Worm (Caenorhabditis elegans) whole organism, L1 larva: ENCODE results near the gene F59A7.2.
A peak's percentile ranks its signal among the peaks of the same experiment; 100 is the strongest.

ENCODE experiments used
- C04F5.9 ChIP-seq: sonication (generic microtip); optimal IDR thresholded peaks from 2 replicates; lab custom pipeline; 2016; ENCODE audit warnings: missing genetic modification characterization, missing compliant biosample characterization
- F16B12.6 ChIP-seq: fragments of 150-350 bp; optimal IDR thresholded peaks from 2 replicates; lab custom pipeline; 2014; ENCODE audit warnings: missing biosample characterization, missing genetic modification characterization
- alr-1 ChIP-seq: fragments of 200-800 bp; sonication (Bioruptor generic); optimal IDR thresholded peaks from 2 replicates; lab custom pipeline; 2018; ENCODE audit warnings: borderline replicate concordance, mild to moderate bottlenecking, missing genetic modification characterization, missing compliant biosample characterization
- aly-2 ChIP-seq: fragments of 150-350 bp; optimal IDR thresholded peaks from 2 replicates; lab custom pipeline; 2014; ENCODE audit warnings: missing biosample characterization, missing genetic modification characterization
- ama-1 ChIP-seq: fragments of 150-350 bp; optimal IDR thresholded peaks from 2 replicates; lab custom pipeline; 2014
- ceh-88 ChIP-seq: fragments of 200-800 bp; sonication (Bioruptor generic); IDR thresholded peaks from 2 replicates; pipeline ENCODE4 v1.3.6; 2022; ENCODE audit warnings: missing genetic modification characterization, missing compliant biosample characterization
- dsc-1 ChIP-seq: sonication (generic microtip); optimal IDR thresholded peaks from 2 replicates; lab custom pipeline; 2016; ENCODE audit warnings: mild to moderate bottlenecking, missing genetic modification characterization, missing compliant biosample characterization
- efl-1 ChIP-seq, 4 experiments: fragments of 150-350 bp; optimal IDR thresholded peaks in 3 of 4; peaks in 1 of 4; 1 replicate in 1 of 4; 2 replicates in 3 of 4; lab custom pipeline; 2014; ENCODE audit warnings: missing biosample characterization in 2 of 4, missing genetic modification characterization in 2 of 4, missing genetic modification reagents in 2 of 4
- egl-27 ChIP-seq, 2 experiments: fragments of 150-350 bp in 1 of 2; sonication (generic microtip); optimal IDR thresholded peaks; 3 replicates each; lab custom pipeline; 2017 to 2018; ENCODE audit warnings: missing biosample characterization in 2 of 2, missing genetic modification characterization in 2 of 2, missing genetic modification reagents in 2 of 2
- elt-2 ChIP-seq: sonication (generic microtip); optimal IDR thresholded peaks from 2 replicates; lab custom pipeline; 2016; ENCODE audit warnings: missing genetic modification characterization, mild to moderate bottlenecking, inconsistent platforms, missing compliant biosample characterization, missing genetic modification reagents
- elt-3 ChIP-seq, 6 experiments: fragments of 150-350 bp in 1 of 6; sonication (generic microtip); optimal IDR thresholded peaks; 2 replicates each; lab custom pipeline; 2017 to 2018; ENCODE audit warnings: missing biosample characterization in 6 of 6, missing genetic modification characterization in 6 of 6, inconsistent platforms in 1 of 6
- ets-5 ChIP-seq: fragments of 200-800 bp; sonication (Bioruptor generic); IDR thresholded peaks from 2 replicates; pipeline ENCODE4 v1.3.6; 2022; ENCODE audit warnings: missing genetic modification characterization, missing compliant biosample characterization
- fkh-10 ChIP-seq: sonication (generic microtip); optimal IDR thresholded peaks from 2 replicates; lab custom pipeline; 2017; ENCODE audit warnings: missing biosample characterization, missing genetic modification reagents, missing genetic modification characterization
- fkh-4 ChIP-seq: sonication (generic microtip); optimal IDR thresholded peaks from 2 replicates; lab custom pipeline; 2016; ENCODE audit warnings: missing compliant biosample characterization, missing genetic modification characterization, borderline replicate concordance
- fkh-8 ChIP-seq: sonication (generic microtip); optimal IDR thresholded peaks from 2 replicates; lab custom pipeline; 2016; ENCODE audit warnings: mild to moderate bottlenecking, missing genetic modification characterization, missing compliant biosample characterization
- fos-1 ChIP-seq: fragments of 150-350 bp; optimal IDR thresholded peaks from 2 replicates; lab custom pipeline; 2014; ENCODE audit warnings: missing biosample characterization, missing genetic modification characterization
- hpl-2 ChIP-seq: fragments of 150-350 bp; optimal IDR thresholded peaks from 2 replicates; lab custom pipeline; 2014; ENCODE audit warnings: missing biosample characterization, missing genetic modification reagents, missing genetic modification characterization
- isw-1 ChIP-seq: fragments of 200-800 bp; sonication (Bioruptor generic); IDR thresholded peaks from 2 replicates; pipeline ENCODE4 v1.3.6; 2022; ENCODE audit warnings: missing genetic modification characterization, missing compliant biosample characterization
- jun-1 ChIP-seq: fragments of 150-350 bp; optimal IDR thresholded peaks from 2 replicates; lab custom pipeline; 2014; ENCODE audit warnings: missing biosample characterization, missing genetic modification reagents, missing genetic modification characterization
- nhr-19 ChIP-seq: fragments of 200-800 bp; sonication (Bioruptor generic); conservative IDR thresholded peaks from 2 replicates; pipeline ENCODE4 v1.3.6; 2022; ENCODE audit warnings: missing genetic modification characterization, missing compliant biosample characterization
- nhr-20 ChIP-seq: sonication (generic microtip); optimal IDR thresholded peaks from 2 replicates; lab custom pipeline; 2016; ENCODE audit warnings: mild to moderate bottlenecking, missing genetic modification characterization, missing compliant biosample characterization
- nhr-47 ChIP-seq: sonication (generic microtip); optimal IDR thresholded peaks from 2 replicates; lab custom pipeline; 2016; ENCODE audit warnings: mild to moderate bottlenecking, missing genetic modification characterization, moderate library complexity, missing compliant biosample characterization
- nhr-71 ChIP-seq: sonication (generic microtip); optimal IDR thresholded peaks from 2 replicates; lab custom pipeline; 2016; ENCODE audit warnings: mild to moderate bottlenecking, missing genetic modification characterization, moderate library complexity, missing compliant biosample characterization
- nhr-77 ChIP-seq: fragments of 150-350 bp; optimal IDR thresholded peaks from 2 replicates; lab custom pipeline; 2014; ENCODE audit warnings: missing biosample characterization, missing genetic modification characterization
- nhr-90 ChIP-seq: sonication (generic microtip); optimal IDR thresholded peaks from 2 replicates; lab custom pipeline; 2016; ENCODE audit warnings: mild to moderate bottlenecking, missing genetic modification characterization, missing compliant biosample characterization; ENCODE audit not compliant: poor library complexity
- pag-3 ChIP-seq: sonication (generic microtip); optimal IDR thresholded peaks from 2 replicates; lab custom pipeline; 2017; ENCODE audit warnings: missing genetic modification characterization, mild to moderate bottlenecking, missing compliant biosample characterization, antibody characterized with exemption, borderline replicate concordance; ENCODE audit not compliant: insufficient read depth
- pqm-1 ChIP-seq: sonication (generic microtip); optimal IDR thresholded peaks from 3 replicates; lab custom pipeline; 2017; ENCODE audit warnings: missing biosample characterization, missing genetic modification characterization
- snpc-4 ChIP-seq: fragments of 150-350 bp; optimal IDR thresholded peaks from 2 replicates; lab custom pipeline; 2014; ENCODE audit warnings: missing biosample characterization, missing genetic modification characterization
- sptf-1 ChIP-seq: fragments of 150-350 bp; optimal IDR thresholded peaks from 2 replicates; lab custom pipeline; 2014; ENCODE audit warnings: missing biosample characterization, missing genetic modification characterization
- swsn-7 ChIP-seq: sonication (generic microtip); optimal IDR thresholded peaks from 2 replicates; lab custom pipeline; 2016; ENCODE audit warnings: missing genetic modification characterization, missing compliant biosample characterization
- tlp-1 ChIP-seq: fragments of 150-350 bp; optimal IDR thresholded peaks from 2 replicates; lab custom pipeline; 2014; ENCODE audit warnings: missing biosample characterization, missing genetic modification characterization
- unc-30 ChIP-seq: sonication (generic microtip); optimal IDR thresholded peaks from 2 replicates; lab custom pipeline; 2017; ENCODE audit warnings: missing biosample characterization, missing genetic modification characterization
- ztf-4 ChIP-seq: fragments of 150-350 bp; optimal IDR thresholded peaks from 2 replicates; lab custom pipeline; 2014; ENCODE audit warnings: missing biosample characterization, missing genetic modification characterization

Gene F59A7.2

ce11 chrV:1991381-1991780 is 24.9 kb downstream of the F59A7.2 start:
- no peak for TF ChIP-seq efl-1 (optimal IDR thresholded peaks at IDR 0.05; lab: Kevin White, UChicago)
- peak in 1 of 2 experiments; percentile 64 for TF ChIP-seq efl-1 (GFP tag; optimal IDR thresholded peaks at IDR 0.05 in 1 of 2; lab: Kevin White, UChicago)
- no peak for TF ChIP-seq elt-3 (tag; optimal IDR thresholded peaks at IDR 0.05; lab: Kevin White, UChicago)
- no peak for TF ChIP-seq nhr-77 (tag; lab: Kevin White, UChicago)
- TF ChIP-seq alr-1: no peak

ce11 chrV:1989220-1989619 is 27.1 kb downstream of the F59A7.2 start:
- TF ChIP-seq elt-2: peak; percentile 31
- TF ChIP-seq ceh-88 (GFP tag; lab: Robert Waterston, UW): no peak

- TF ChIP-seq tlp-1 (no peak), elt-2 (peak; percentile 80)
These were observed 29.4 kb downstream of the F59A7.2 start, which contains the start of gene T08B1.1 for ce11 chrV:1986954-1987353. Gene T08B1.1, minus strand, starts transcription at chrV:1987045.

- TF ChIP-seq efl-1 (optimal IDR thresholded peaks at IDR 0.05; lab: Kevin White, UChicago): no peak
- no peak for TF ChIP-seq efl-1 (GFP tag; optimal IDR thresholded peaks at IDR 0.05 in 1 of 2; lab: Kevin White, UChicago)
- no peak for TF ChIP-seq elt-2
- TF ChIP-seq alr-1: no peak
- TF ChIP-seq ets-5 (GFP tag; lab: Robert Waterston, UW): no peak
- no peak for TF ChIP-seq dsc-1 (tag; lab: Kevin White, UChicago)
- no peak for TF ChIP-seq jun-1
- TF ChIP-seq snpc-4 (tag; lab: Kevin White, UChicago): no peak
- no peak for TF ChIP-seq sptf-1 (tag; lab: Kevin White, UChicago)
- TF ChIP-seq nhr-20 (tag; lab: Kevin White, UChicago): no peak
- TF ChIP-seq pag-3 (tag; lab: Kevin White, UChicago): no peak
- no peak for TF ChIP-seq nhr-47 (tag; lab: Kevin White, UChicago)
- TF ChIP-seq egl-27 (tag; optimal IDR thresholded peaks at IDR 0.05; lab: Kevin White, UChicago): no peak
- no peak for TF ChIP-seq F16B12.6
- TF ChIP-seq nhr-19 (GFP tag; lab: Robert Waterston, UW): no peak
- no peak for TF ChIP-seq swsn-7 (tag; lab: Kevin White, UChicago)
- no peak for TF ChIP-seq pqm-1 (tag; lab: Kevin White, UChicago)
- TF ChIP-seq C04F5.9 (tag; lab: Kevin White, UChicago): no peak
- no peak for TF ChIP-seq ama-1 (lab: Kevin White, UChicago)
- TF ChIP-seq fos-1 (tag; lab: Kevin White, UChicago): no peak
These were observed 37.4 kb downstream of the F59A7.2 start, which contains the start of gene T08B1.4 for ce11 chrV:1978968-1979367. Gene T08B1.4, plus strand, starts transcription at chrV:1979268.

- TF ChIP-seq fkh-4 (tag; lab: Kevin White, UChicago) (no peak), unc-30 (no peak), fkh-8 (tag; lab: Kevin White, UChicago) (no peak), pag-3 (tag; lab: Kevin White, UChicago) (no peak), ceh-88 (GFP tag; lab: Robert Waterston, UW) (no peak), ets-5 (GFP tag; lab: Robert Waterston, UW) (no peak), nhr-90 (no peak), isw-1 (GFP tag; lab: Robert Waterston, UW) (no peak), fkh-10 (GFP tag; lab: Kevin White, UChicago) (no peak), ztf-4 (tag; lab: Kevin White, UChicago) (no peak), nhr-71 (tag; lab: Kevin White, UChicago) (no peak), aly-2 (tag; lab: Kevin White, UChicago) (no peak), hpl-2 (no peak), sptf-1 (tag; lab: Kevin White, UChicago) (no peak)
- TF ChIP-seq, all 84 proteins: peak for 0
These were observed 41.3 kb downstream of the F59A7.2 start, which contains the start of gene fbxa-201 for ce11 chrV:1975049-1975448. Gene fbxa-201, plus strand, starts transcription at chrV:1975349.
